Worm (Caenorhabditis elegans) whole organism, L2 larva: ENCODE results near the gene tag-52.

Source experiments
- C34F6.9 ChIP-seq: fragments of 150-350 bp; optimal IDR thresholded peaks from 2 replicates; lab custom pipeline; 2014; ENCODE audit warnings: missing biosample characterization, missing genetic modification characterization
- F13H6.1 ChIP-seq: sonication (generic microtip); optimal IDR thresholded peaks from 2 replicates; lab custom pipeline; 2016; ENCODE audit warnings: missing genetic modification characterization, missing compliant biosample characterization
- R02D3.7 ChIP-seq: fragments of 150-350 bp; optimal IDR thresholded peaks from 2 replicates; lab custom pipeline; 2014; ENCODE audit warnings: missing biosample characterization, missing genetic modification characterization
- alr-1 ChIP-seq: fragments of 150-350 bp; optimal IDR thresholded peaks from 2 replicates; lab custom pipeline; 2014; ENCODE audit warnings: missing biosample characterization, missing genetic modification characterization
- aly-2 ChIP-seq: fragments of 150-350 bp; optimal IDR thresholded peaks from 2 replicates; lab custom pipeline; 2014; ENCODE audit warnings: missing biosample characterization, missing genetic modification characterization
- dmd-4 ChIP-seq: sonication (generic microtip); optimal IDR thresholded peaks from 2 replicates; lab custom pipeline; 2017; ENCODE audit warnings: missing biosample characterization, missing genetic modification characterization
- elt-3 ChIP-seq: sonication (generic microtip); optimal IDR thresholded peaks from 2 replicates; lab custom pipeline; 2017; ENCODE audit warnings: missing biosample characterization, missing genetic modification characterization
- gmeb-1 ChIP-seq: fragments of 150-350 bp; optimal IDR thresholded peaks from 2 replicates; lab custom pipeline; 2014; ENCODE audit warnings: missing biosample characterization, missing genetic modification characterization
- lin-11 ChIP-seq: fragments of 150-350 bp; sonication (generic microtip); optimal IDR thresholded peaks from 2 replicates; lab custom pipeline; 2014; ENCODE audit warnings: missing biosample characterization, missing genetic modification characterization, inconsistent platforms, mixed read lengths
- lin-13 ChIP-seq: fragments of 150-350 bp; optimal IDR thresholded peaks from 2 replicates; lab custom pipeline; 2014; ENCODE audit warnings: missing biosample characterization, missing genetic modification reagents, missing genetic modification characterization
- lsy-2 ChIP-seq, 2 experiments: fragments of 150-350 bp in 1 of 2; sonication (generic microtip) in 1 of 2; optimal IDR thresholded peaks; 2 replicates each; lab custom pipeline; 2014 to 2017; ENCODE audit warnings: missing biosample characterization in 2 of 2, missing genetic modification characterization in 2 of 2
- mbf-1 ChIP-seq: sonication (generic microtip); optimal IDR thresholded peaks from 2 replicates; lab custom pipeline; 2017; ENCODE audit warnings: missing biosample characterization, missing genetic modification characterization
- mdl-1 ChIP-seq, 2 experiments: fragments of 150-350 bp in 1 of 2; sonication (generic microtip) in 1 of 2; optimal IDR thresholded peaks; 2 replicates each; lab custom pipeline; 2017; ENCODE audit warnings: missing biosample characterization in 2 of 2, missing genetic modification characterization in 2 of 2
- nhr-12 ChIP-seq: fragments of 150-350 bp; optimal IDR thresholded peaks from 2 replicates; lab custom pipeline; 2014; ENCODE audit warnings: missing biosample characterization, missing genetic modification characterization
- nhr-129 ChIP-seq: fragments of 150-350 bp; optimal IDR thresholded peaks from 2 replicates; lab custom pipeline; 2014; ENCODE audit warnings: missing biosample characterization, missing genetic modification characterization
- nhr-237 ChIP-seq: fragments of 150-350 bp; optimal IDR thresholded peaks from 2 replicates; lab custom pipeline; 2014; ENCODE audit warnings: missing biosample characterization, missing genetic modification characterization
- nhr-25 ChIP-seq: fragments of 150-350 bp; sonication (generic microtip); optimal IDR thresholded peaks from 3 replicates; lab custom pipeline; 2014; ENCODE audit warnings: missing biosample characterization, missing genetic modification characterization
- nhr-77 ChIP-seq: fragments of 150-350 bp; optimal IDR thresholded peaks from 2 replicates; lab custom pipeline; 2014; ENCODE audit warnings: missing biosample characterization, missing genetic modification characterization
- sem-4 ChIP-seq: fragments of 150-350 bp; optimal IDR thresholded peaks from 2 replicates; lab custom pipeline; 2014; ENCODE audit warnings: missing biosample characterization, missing genetic modification reagents, missing genetic modification characterization
- sma-3 ChIP-seq: sonication (generic microtip); optimal IDR thresholded peaks from 2 replicates; lab custom pipeline; 2016; ENCODE audit warnings: missing genetic modification reagents, missing genetic modification characterization, missing compliant biosample characterization
- sma-9 ChIP-seq, 2 experiments: fragments of 150-350 bp in 1 of 2; sonication (generic microtip) in 1 of 2; optimal IDR thresholded peaks; 2 replicates each; lab custom pipeline; 2014 to 2016; ENCODE audit warnings: missing genetic modification characterization in 2 of 2, mild to moderate bottlenecking in 1 of 2, missing biosample characterization in 1 of 2, missing compliant biosample characterization in 1 of 2, missing genetic modification reagents in 1 of 2, moderate library complexity in 1 of 2
- snpc-4 ChIP-seq: fragments of 150-350 bp; optimal IDR thresholded peaks from 2 replicates; lab custom pipeline; 2014; ENCODE audit warnings: missing biosample characterization, missing genetic modification characterization
- zag-1 ChIP-seq: fragments of 150-350 bp; optimal IDR thresholded peaks from 2 replicates; lab custom pipeline; 2014; ENCODE audit warnings: missing biosample characterization, missing genetic modification characterization
- ztf-1 ChIP-seq: fragments of 200-800 bp; sonication (Bioruptor generic); conservative IDR thresholded peaks from 2 replicates; pipeline ENCODE4 v1.3.6; 2022; ENCODE audit warnings: missing genetic modification characterization, missing compliant biosample characterization
- ztf-11 ChIP-seq: sonication (generic microtip); optimal IDR thresholded peaks from 2 replicates; lab custom pipeline; 2017; ENCODE audit warnings: missing biosample characterization, missing genetic modification characterization

tag-52 gene

DNA sequence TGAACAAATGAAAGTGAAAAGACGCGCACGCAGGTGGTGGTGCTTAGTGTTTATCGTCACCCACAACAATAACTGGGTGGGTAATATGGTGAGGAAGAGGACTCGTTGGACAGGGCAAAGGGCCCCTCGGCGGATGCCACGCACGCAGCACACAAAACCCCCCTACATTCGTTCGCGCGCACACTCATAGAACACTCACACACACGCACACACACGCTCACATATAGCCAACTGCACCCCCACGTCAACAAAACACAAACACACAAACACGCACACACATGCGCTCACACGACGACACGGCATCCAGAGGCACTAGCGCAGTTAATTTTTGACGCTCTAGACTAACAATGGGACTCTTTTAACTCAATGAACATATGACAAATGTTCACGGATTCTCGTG lies 15.8 kb upstream of the tag-52 start (continued):
- peak; percentile 65 for TF ChIP-seq F13H6.1 (tag; lab: Kevin White, UChicago)
- peak in 1 of 2 experiments; percentile 53 for TF ChIP-seq lsy-2 (tag; optimal IDR thresholded peaks at IDR 0.05; lab: Kevin White, UChicago)
- peak; percentile 39 for TF ChIP-seq sem-4 (tag; lab: Kevin White, UChicago)
- TF ChIP-seq sma-9 (GFP tag; optimal IDR thresholded peaks at IDR 0.05; lab: Kevin White, UChicago) = peak; percentile 14
- TF ChIP-seq sma-9 (tag; optimal IDR thresholded peaks at IDR 0.05; lab: Kevin White, UChicago) = no peak
- no peak for TF ChIP-seq nhr-237 (tag; lab: Kevin White, UChicago)
- TF ChIP-seq aly-2 = no peak
- no peak for TF ChIP-seq nhr-12 (tag; lab: Kevin White, UChicago)
- TF ChIP-seq ztf-11 = no peak
- TF ChIP-seq nhr-77 = no peak
- TF ChIP-seq mdl-1 (tag; optimal IDR thresholded peaks at IDR 0.05; lab: Kevin White, UChicago) = peak in 1 of 2 experiments; percentile 32
- no peak for TF ChIP-seq nhr-25 (tag; lab: Kevin White, UChicago)
- no peak for TF ChIP-seq snpc-4

DNA sequence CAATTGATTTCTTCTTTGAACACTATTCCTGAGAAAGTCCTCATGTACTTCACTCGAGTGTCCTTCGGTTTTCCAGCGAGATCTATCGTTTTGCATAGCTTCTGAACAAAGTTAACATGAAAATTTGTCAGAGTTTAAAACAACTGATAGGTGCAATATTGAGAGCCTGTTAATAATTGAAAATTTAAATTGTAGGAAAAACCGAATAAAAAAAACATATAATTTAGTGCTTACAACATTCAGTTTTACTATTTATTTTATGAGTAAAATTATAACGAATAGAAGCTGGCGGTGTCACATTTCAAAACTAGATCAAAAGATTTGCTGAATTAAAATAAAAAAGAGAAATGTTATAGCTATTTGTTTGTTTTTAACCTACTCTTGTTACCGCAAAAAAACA lies 14.8 kb upstream of the tag-52 start, which contains the start of gene C02F12.8:
TSS of gene C02F12.8 (minus strand) at position 101 of the 400 bp plus-strand sequence.
- TF ChIP-seq gmeb-1 (tag; lab: Kevin White, UChicago) (no peak), alr-1 (no peak)
- TF ChIP-seq, all 48 proteins: peak for 0

DNA sequence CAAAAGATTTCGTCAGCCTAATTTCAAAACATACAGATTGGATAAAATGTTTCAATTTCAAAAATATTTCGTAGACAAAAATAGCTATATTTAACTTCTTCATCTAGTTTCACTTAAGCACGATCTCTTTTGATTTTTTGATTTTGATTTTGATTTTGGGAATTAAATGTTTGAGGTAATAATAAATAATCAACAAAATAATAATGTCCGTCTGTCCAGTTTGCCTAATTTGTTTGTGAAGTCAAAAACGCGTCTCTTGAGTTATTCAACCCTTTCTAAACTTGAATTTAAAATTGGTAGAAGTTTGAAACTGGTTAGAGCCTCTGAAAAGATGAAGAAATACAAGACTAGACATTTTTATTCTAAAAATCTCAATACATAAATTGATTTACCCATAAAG lies 11.4 kb upstream of the tag-52 start:
- TF ChIP-seq sma-3 (GFP tag; lab: Kevin White, UChicago) (no peak), sma-9 (GFP tag; optimal IDR thresholded peaks at IDR 0.05; lab: Kevin White, UChicago) (no peak), sma-9 (tag; optimal IDR thresholded peaks at IDR 0.05; lab: Kevin White, UChicago) (no peak), snpc-4 (no peak), ztf-1 (no peak)

DNA sequence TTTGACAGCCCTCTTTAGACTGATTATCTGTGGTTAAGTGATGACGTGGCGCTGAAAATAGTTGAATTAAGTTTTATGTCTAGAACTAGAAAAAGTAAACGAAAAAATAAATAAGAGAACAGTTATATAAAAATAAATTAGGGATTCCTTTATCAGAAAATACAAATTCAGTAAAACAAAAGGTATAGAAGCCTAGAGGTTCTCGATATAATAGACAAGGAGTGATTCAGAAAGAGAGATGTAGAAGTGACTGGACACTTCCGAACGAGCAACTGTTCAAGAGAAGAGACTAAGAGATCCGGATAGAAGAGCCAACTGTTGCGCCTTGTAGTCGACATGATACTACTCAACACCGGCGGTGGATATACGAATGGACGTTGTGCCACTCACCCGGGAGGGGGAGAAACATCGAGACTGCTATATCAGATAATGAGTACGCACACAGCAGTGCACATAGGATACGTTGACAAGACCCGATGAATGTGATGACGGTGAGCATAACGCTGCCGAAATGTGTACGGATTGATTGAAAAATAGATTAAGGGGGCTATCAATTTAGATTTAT lies 10.9 kb upstream of the tag-52 start, which contains the start of gene tag-278:
TSS of gene tag-278 (minus strand) at position 51 of the 565 bp plus-strand sequence.
- peak; percentile 0 for TF ChIP-seq C34F6.9 (tag; lab: Kevin White, UChicago)
- peak; percentile 26 for TF ChIP-seq nhr-129 (tag; lab: Kevin White, UChicago)
- TF ChIP-seq F13H6.1 (tag; lab: Kevin White, UChicago) = peak; percentile 72
- no peak for TF ChIP-seq nhr-77
- TF ChIP-seq sma-9 (GFP tag; optimal IDR thresholded peaks at IDR 0.05; lab: Kevin White, UChicago) = peak; percentile 13
- no peak for TF ChIP-seq sma-9 (tag; optimal IDR thresholded peaks at IDR 0.05; lab: Kevin White, UChicago)

DNA sequence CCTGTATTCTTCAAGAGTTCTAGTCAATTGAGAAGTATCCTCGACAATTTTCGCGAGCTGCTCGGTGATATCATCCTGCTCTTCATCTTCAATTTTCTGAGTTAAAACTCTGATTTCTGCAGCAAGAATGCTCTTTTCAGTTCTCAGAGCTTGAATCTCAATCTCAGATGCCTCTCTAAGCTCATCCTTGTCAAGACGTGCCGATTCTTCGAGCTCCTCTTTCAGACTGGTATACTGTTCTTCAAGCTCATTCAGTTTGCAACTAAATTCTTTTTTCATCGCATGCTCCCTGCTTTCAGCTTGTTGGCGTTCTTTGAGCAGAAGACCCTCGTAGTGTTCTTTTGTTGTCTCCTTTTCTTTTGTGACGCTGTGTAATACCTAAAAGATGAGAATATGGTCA lies 8.1 kb upstream of the tag-52 start:
- TF ChIP-seq lsy-2 (tag; optimal IDR thresholded peaks at IDR 0.05; lab: Kevin White, UChicago) (no peak), lin-13 (GFP tag; lab: Kevin White, UChicago) (no peak)

DNA sequence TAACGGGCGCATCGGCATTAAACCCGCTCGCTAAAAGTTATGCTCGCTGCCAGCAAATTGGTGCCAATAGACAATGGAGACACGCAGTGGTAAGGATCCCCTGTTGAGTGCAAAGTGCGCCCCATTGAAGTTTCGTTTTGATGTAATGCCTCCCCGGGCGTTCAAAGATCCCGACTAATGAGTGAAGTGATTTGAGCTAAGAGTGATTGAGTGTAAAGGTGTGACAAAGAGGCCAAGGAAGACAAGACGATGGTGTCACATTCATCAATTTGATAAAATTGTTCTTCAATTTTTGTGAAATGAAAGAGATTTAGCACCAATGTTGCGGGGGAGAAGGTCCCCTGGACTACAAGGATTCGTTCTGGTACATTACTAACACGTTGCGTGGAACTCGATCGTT lies 4.7 kb upstream of the tag-52 start:
- TF ChIP-seq nhr-237 (tag; lab: Kevin White, UChicago) (no peak), lin-13 (GFP tag; lab: Kevin White, UChicago) (no peak), dmd-4 (tag; lab: Kevin White, UChicago) (no peak), mbf-1 (tag; lab: Kevin White, UChicago) (no peak), nhr-129 (tag; lab: Kevin White, UChicago) (no peak)

DNA sequence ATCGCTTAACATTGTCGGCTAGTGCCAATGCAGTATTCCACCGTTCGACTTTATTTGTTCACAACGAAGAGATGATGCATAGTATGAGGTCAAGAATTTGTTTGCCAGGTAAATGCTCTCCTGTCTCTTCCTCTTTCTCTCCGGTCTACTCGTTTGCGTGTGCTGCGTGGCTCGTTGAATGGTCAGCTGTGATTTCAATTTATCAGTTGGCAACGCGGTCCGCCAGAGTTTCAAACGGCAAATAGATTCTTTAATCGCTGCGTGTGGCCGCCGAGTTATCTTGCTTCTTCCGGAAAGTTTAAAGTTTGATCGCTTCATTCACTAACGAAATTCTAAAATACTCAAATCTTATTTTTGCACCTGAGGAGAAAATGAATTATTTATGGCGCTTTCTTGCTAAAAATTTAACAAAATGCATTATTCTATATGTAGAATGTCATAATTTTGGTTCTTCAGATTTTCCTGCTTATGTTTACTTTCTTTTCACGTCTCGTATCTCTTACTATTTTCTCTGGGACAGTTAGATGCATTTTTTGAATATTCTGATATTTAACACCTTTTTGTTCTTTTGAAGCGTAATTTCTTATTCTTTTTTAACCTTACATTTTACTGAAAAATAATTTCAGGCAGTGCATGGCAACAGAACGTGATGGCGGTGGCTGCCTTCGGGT lies 2.3 kb upstream of the tag-52 start, which contains the start of gene tsp-17:
TSS of gene tsp-17 (plus strand) at position 621 of the 671 bp plus-strand sequence.
- TF ChIP-seq gmeb-1 (tag; lab: Kevin White, UChicago) (no peak), nhr-129 (tag; lab: Kevin White, UChicago) (peak; percentile 25)

DNA sequence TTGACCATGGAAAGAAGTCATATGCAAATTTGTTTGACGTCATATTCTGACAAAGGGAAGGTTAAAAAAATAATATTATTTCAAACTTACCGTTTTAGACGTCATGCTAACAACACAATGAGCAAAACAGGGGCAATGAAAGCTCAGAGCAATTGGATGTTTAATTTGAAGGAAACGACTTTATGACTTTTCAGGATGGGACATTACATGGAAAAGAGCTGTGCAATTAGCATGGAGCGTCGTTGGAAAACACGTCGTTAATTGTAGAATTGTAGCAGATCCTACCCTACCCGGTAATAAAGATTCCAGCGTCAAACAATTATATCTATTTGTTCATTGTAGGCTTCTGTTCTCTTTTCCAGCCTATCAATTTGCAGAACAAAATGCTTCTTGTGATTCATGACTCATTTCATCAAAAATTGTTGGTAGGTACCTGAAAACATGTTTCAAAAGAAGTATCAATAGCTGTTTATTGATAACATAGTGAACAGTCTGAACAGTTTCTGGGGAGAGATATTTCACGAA lies 4.7 kb downstream of the tag-52 start, which contains the start of gene ceh-63:
TSS of gene ceh-63 (minus strand) at position 475 of the 525 bp plus-strand sequence.
- TF ChIP-seq nhr-77 (no peak), gmeb-1 (tag; lab: Kevin White, UChicago) (no peak), lin-11 (tag; lab: Kevin White, UChicago) (no peak), ztf-1 (no peak), elt-3 (tag; lab: Kevin White, UChicago) (no peak), zag-1 (tag; lab: Kevin White, UChicago) (no peak), snpc-4 (no peak), R02D3.7 (tag; lab: Kevin White, UChicago) (no peak), lin-13 (GFP tag; lab: Kevin White, UChicago) (no peak)
